Worm (Caenorhabditis elegans) whole organism, L1 larva: ENCODE data around the gene srw-90.

Source experiments
- elt-3 ChIP-seq, 6 experiments: fragments of 150-350 bp in 1 of 6; sonication (generic microtip); optimal IDR thresholded peaks; 2 replicates each; lab custom pipeline; 2017 to 2018; ENCODE audit warnings: missing biosample characterization in 6 of 6, missing genetic modification characterization in 6 of 6, inconsistent platforms in 1 of 6
- nhr-76 ChIP-seq: sonication (generic microtip); optimal IDR thresholded peaks from 2 replicates; lab custom pipeline; 2017; ENCODE audit warnings: missing biosample characterization, missing genetic modification characterization

DNA sequence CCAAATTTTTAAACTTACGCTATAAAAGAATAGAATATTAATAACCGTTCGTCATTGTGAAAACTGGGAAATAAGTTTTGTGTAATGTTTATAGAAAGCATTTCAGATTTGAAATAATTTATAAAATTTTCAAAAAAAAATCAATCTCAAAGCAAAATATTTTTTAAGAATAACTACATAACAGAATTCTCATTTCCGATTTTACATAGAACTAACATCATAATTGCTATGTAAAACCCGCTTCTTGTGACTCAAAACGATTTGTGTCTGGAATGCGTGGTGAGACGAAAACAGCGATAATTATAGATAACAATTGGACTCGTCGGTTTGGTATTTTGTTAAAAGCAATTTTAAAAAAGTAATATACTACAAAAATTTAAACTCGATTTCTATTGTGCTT, 21.1 kb upstream of the srw-90 start, which contains the start of gene srw-91:
- TF ChIP-seq elt-3 (tag; optimal IDR thresholded peaks at IDR 0.05; lab: Kevin White, UChicago) (no peak), nhr-76 (tag; lab: Kevin White, UChicago) (no peak)
